Fruit fly (Drosophila melanogaster) whole organism, embryonic: ENCODE results near the gene CG5188.

Experiments
- Awh ChIP-seq: fragments of 200-800 bp; sonication (Bioruptor generic); IDR thresholded peaks from 2 replicates; pipeline ENCODE4, ENCODE4 v1.3.6; 2022; ENCODE audit warnings: missing biosample characterization, missing genetic modification characterization
- B-H2 ChIP-seq: fragments of 200-800 bp; sonication (Bioruptor generic); optimal IDR thresholded peaks from 2 replicates; lab custom pipeline; 2018; ENCODE audit warnings: missing biosample characterization, mild to moderate bottlenecking, missing genetic modification characterization
- CG12219 ChIP-seq: fragments of 200-800 bp; sonication (Bioruptor generic); optimal IDR thresholded peaks from 3 replicates; lab custom pipeline; 2018; ENCODE audit warnings: missing biosample characterization, mild to moderate bottlenecking, missing genetic modification characterization
- CG12236 ChIP-seq: fragments of 200-800 bp; sonication (Bioruptor generic); optimal IDR thresholded peaks from 2 replicates; lab custom pipeline; 2016; ENCODE audit warnings: missing biosample characterization, missing genetic modification characterization
- CG13624 ChIP-seq: fragments of 200-800 bp; sonication (Bioruptor generic); optimal IDR thresholded peaks from 2 replicates; lab custom pipeline; 2016; ENCODE audit warnings: missing biosample characterization, missing genetic modification characterization
- CG14014 ChIP-seq: fragments of 200-800 bp; sonication (Bioruptor generic); IDR thresholded peaks from 2 replicates; pipeline ENCODE4 v1.3.6; 2022; ENCODE audit warnings: missing biosample characterization, missing genetic modification characterization
- CG14441 ChIP-seq: fragments of 200-800 bp; sonication (Bioruptor generic); IDR thresholded peaks from 2 replicates; pipeline ENCODE4 v1.3.6; 2022; ENCODE audit warnings: missing biosample characterization, missing genetic modification characterization
- CG14667 ChIP-seq: fragments of 200-800 bp; sonication (Bioruptor generic); IDR thresholded peaks from 2 replicates; pipeline ENCODE4 v1.3.6; 2022; ENCODE audit warnings: missing biosample characterization, missing genetic modification characterization
- CG1529 ChIP-seq: fragments of 200-800 bp; sonication (Bioruptor generic); optimal IDR thresholded peaks from 3 replicates; lab custom pipeline; 2018; ENCODE audit warnings: missing biosample characterization, missing genetic modification characterization
- CG15514 ChIP-seq: fragments of 200-800 bp; sonication (Bioruptor generic); optimal IDR thresholded peaks from 3 replicates; lab custom pipeline; 2017; ENCODE audit warnings: missing biosample characterization, missing genetic modification characterization, mild to moderate bottlenecking, moderate library complexity, missing genetic modification reagents
- CG18619 ChIP-seq: fragments of 200-800 bp; sonication (Bioruptor generic); optimal IDR thresholded peaks from 3 replicates; lab custom pipeline; 2017; ENCODE audit warnings: missing biosample characterization, mild to moderate bottlenecking, missing genetic modification characterization
- CG2875 ChIP-seq: fragments of 200-800 bp; sonication (Bioruptor generic); optimal IDR thresholded peaks from 2 replicates; lab custom pipeline; 2017; ENCODE audit warnings: missing biosample characterization, mild to moderate bottlenecking, missing genetic modification characterization, missing genetic modification reagents
- CG30403 ChIP-seq: fragments of 200-800 bp; sonication (Bioruptor generic); optimal IDR thresholded peaks from 3 replicates; lab custom pipeline; 2016; ENCODE audit warnings: missing biosample characterization, missing genetic modification characterization
- CG31224 ChIP-seq: fragments of 200-800 bp; sonication (Bioruptor generic); IDR thresholded peaks from 2 replicates; pipeline ENCODE4 v1.3.6; 2022; ENCODE audit warnings: missing biosample characterization, missing genetic modification characterization
- CG3163 ChIP-seq: fragments of 200-800 bp; sonication (Bioruptor generic); optimal IDR thresholded peaks from 3 replicates; lab custom pipeline; 2016; ENCODE audit warnings: missing biosample characterization, missing genetic modification characterization
- CG33557 ChIP-seq: fragments of 200-800 bp; sonication (Bioruptor generic); optimal IDR thresholded peaks from 2 replicates; lab custom pipeline; 2019; ENCODE audit warnings: missing biosample characterization, mild to moderate bottlenecking, missing genetic modification characterization, moderate library complexity
- CG34376 ChIP-seq: fragments of 200-800 bp; sonication (Bioruptor generic); optimal IDR thresholded peaks from 2 replicates; lab custom pipeline; 2018; ENCODE audit warnings: missing biosample characterization, mild to moderate bottlenecking, missing genetic modification characterization
- CG5953 ChIP-seq: fragments of 200-800 bp; sonication (Bioruptor generic); IDR thresholded peaks from 2 replicates; pipeline ENCODE4 v1.3.6; 2022; ENCODE audit warnings: missing biosample characterization, missing genetic modification characterization
- CG9727 ChIP-seq: fragments of 200-800 bp; sonication (Bioruptor generic); optimal IDR thresholded peaks from 3 replicates; lab custom pipeline; 2017; ENCODE audit warnings: missing biosample characterization, mild to moderate bottlenecking, missing genetic modification characterization
- CHES-1-like ChIP-seq: fragments of 200-800 bp; sonication (Bioruptor generic); optimal IDR thresholded peaks from 2 replicates; lab custom pipeline; 2016; ENCODE audit warnings: missing biosample characterization, missing genetic modification characterization
- Dip3 ChIP-seq: fragments of 200-800 bp; sonication (Bioruptor generic); optimal IDR thresholded peaks from 3 replicates; lab custom pipeline; 2016; ENCODE audit warnings: missing biosample characterization, missing genetic modification characterization
- Doc2 ChIP-seq: fragments of 200-800 bp; sonication (Bioruptor generic); IDR thresholded peaks from 2 replicates; pipeline ENCODE4 v1.3.6; 2022; ENCODE audit warnings: missing biosample characterization, missing genetic modification characterization
- E2f2 ChIP-seq: fragments of 200-800 bp; sonication (Bioruptor generic); IDR thresholded peaks from 2 replicates; pipeline ENCODE4 v1.3.6; 2022; ENCODE audit warnings: missing biosample characterization, missing genetic modification characterization
- Fer1 ChIP-seq: fragments of 200-800 bp; sonication (Bioruptor generic); optimal IDR thresholded peaks from 2 replicates; lab custom pipeline; 2017; ENCODE audit warnings: missing biosample characterization, mild to moderate bottlenecking, missing genetic modification characterization
- Mad ChIP-seq: fragments of 200-800 bp; sonication (Bioruptor generic); optimal IDR thresholded peaks from 2 replicates; lab custom pipeline; 2016; ENCODE audit warnings: missing biosample characterization, missing genetic modification characterization
- NFAT ChIP-seq: fragments of 200-800 bp; sonication (Bioruptor generic); IDR thresholded peaks from 2 replicates; pipeline ENCODE4 v1.3.6; 2022; ENCODE audit warnings: missing biosample characterization, missing genetic modification characterization
- Nf-YC ChIP-seq: fragments of 200-800 bp; optimal IDR thresholded peaks from 3 replicates; lab custom pipeline; 2019; ENCODE audit warnings: missing biosample characterization, mild to moderate bottlenecking, missing genetic modification characterization, moderate library complexity
- Rx ChIP-seq: fragments of 200-800 bp; sonication (Bioruptor generic); IDR thresholded peaks from 2 replicates; pipeline ENCODE4 v1.3.6; 2022; ENCODE audit warnings: missing biosample characterization, missing genetic modification characterization
- Trl ChIP-seq, 3 experiments: fragments of >200 bp in 2 of 3; fragments of 200-800 bp in 1 of 3; sonication (Bioruptor generic) in 1 of 3; optimal IDR thresholded peaks; 2 replicates in 1 of 3; 3 replicates in 2 of 3; lab custom pipeline; 2016 to 2017; ENCODE audit warnings: missing biosample characterization in 1 of 3, missing genetic modification characterization in 1 of 3
- abd-A ChIP-seq: fragments of 200-800 bp; sonication (Bioruptor generic); optimal IDR thresholded peaks from 3 replicates; lab custom pipeline; 2019; ENCODE audit warnings: missing biosample characterization, mild to moderate bottlenecking, missing genetic modification characterization, moderate library complexity
- bsh ChIP-seq, 2 experiments: fragments of 200-800 bp; sonication (Bioruptor generic); optimal IDR thresholded peaks; 2 replicates each; lab custom pipeline; 2017 to 2018; ENCODE audit warnings: mild to moderate bottlenecking in 2 of 2, missing biosample characterization in 2 of 2, missing genetic modification characterization in 2 of 2, moderate library complexity in 1 of 2
- chif ChIP-seq, 2 experiments: fragments of 200-800 bp; sonication (Bioruptor generic); optimal IDR thresholded peaks; 3 replicates each; lab custom pipeline; 2016; ENCODE audit warnings: missing biosample characterization in 2 of 2, missing genetic modification characterization in 2 of 2
- ci ChIP-seq: fragments of 200-800 bp; sonication (Bioruptor generic); IDR thresholded peaks from 3 replicates; pipeline ENCODE4 v1.3.6; 2022; ENCODE audit warnings: missing biosample characterization, missing genetic modification characterization
- dm ChIP-seq: fragments of 200-800 bp; sonication (Bioruptor generic); optimal IDR thresholded peaks from 3 replicates; lab custom pipeline; 2016; ENCODE audit warnings: missing biosample characterization, missing genetic modification characterization
- en ChIP-seq: fragments of 200-800 bp; sonication (Bioruptor generic); optimal IDR thresholded peaks from 2 replicates; lab custom pipeline; 2016; ENCODE audit warnings: missing biosample characterization, missing genetic modification characterization
- eve ChIP-seq, 2 experiments: fragments of >200 bp; optimal IDR thresholded peaks; 2 replicates each; lab custom pipeline; 2017; ENCODE audit warnings: missing biosample characterization in 2 of 2, missing genetic modification characterization in 2 of 2
- exex ChIP-seq: fragments of 200-800 bp; sonication (Bioruptor generic); optimal IDR thresholded peaks from 4 replicates; lab custom pipeline; 2018; ENCODE audit warnings: missing biosample characterization, mild to moderate bottlenecking, missing genetic modification characterization, moderate library complexity
- gcm2 ChIP-seq: fragments of 200-800 bp; sonication (Bioruptor generic); optimal IDR thresholded peaks from 2 replicates; lab custom pipeline; 2016; ENCODE audit warnings: missing biosample characterization, missing genetic modification characterization
- gem ChIP-seq: fragments of 200-800 bp; sonication (Bioruptor generic); optimal IDR thresholded peaks from 2 replicates; lab custom pipeline; 2019; ENCODE audit warnings: missing biosample characterization, mild to moderate bottlenecking, missing genetic modification characterization, moderate library complexity
- nerfin-1 ChIP-seq: fragments of 200-800 bp; sonication (Bioruptor generic); optimal IDR thresholded peaks from 3 replicates; lab custom pipeline; 2019; ENCODE audit warnings: missing biosample characterization, mild to moderate bottlenecking, missing genetic modification characterization, moderate library complexity
- onecut ChIP-seq: fragments of 200-800 bp; sonication (Bioruptor generic); IDR thresholded peaks from 2 replicates; pipeline ENCODE4 v1.3.6; 2022; ENCODE audit warnings: missing biosample characterization, missing genetic modification characterization
- pum ChIP-seq: fragments of 200-800 bp; sonication (Bioruptor generic); optimal IDR thresholded peaks from 2 replicates; lab custom pipeline; 2016; ENCODE audit warnings: missing biosample characterization, missing genetic modification characterization
- ranshi ChIP-seq: fragments of 200-800 bp; sonication (Bioruptor generic); IDR thresholded peaks from 2 replicates; pipeline ENCODE4 v1.3.6; 2022; ENCODE audit warnings: missing biosample characterization, missing genetic modification characterization
- ro ChIP-seq: fragments of 200-800 bp; sonication (Bioruptor generic); IDR thresholded peaks from 2 replicates; pipeline ENCODE4 v1.3.6; 2022; ENCODE audit warnings: missing biosample characterization, missing genetic modification characterization
- sim ChIP-seq: fragments of 200-800 bp; sonication (Bioruptor generic); IDR thresholded peaks from 2 replicates; pipeline ENCODE4 v1.3.6; 2022; ENCODE audit warnings: missing biosample characterization, missing genetic modification characterization
- slp2 ChIP-seq: fragments of 200-800 bp; sonication (Bioruptor generic); optimal IDR thresholded peaks from 2 replicates; lab custom pipeline; 2016; ENCODE audit warnings: missing biosample characterization, missing genetic modification characterization
- tll ChIP-seq, 2 experiments: fragments of 200-800 bp in 1 of 2; fragments of >200 bp in 1 of 2; sonication (Bioruptor generic) in 1 of 2; optimal IDR thresholded peaks; 2 replicates each; lab custom pipeline; 2017 to 2019; ENCODE audit warnings: missing biosample characterization in 2 of 2, missing genetic modification characterization in 2 of 2, mild to moderate bottlenecking in 1 of 2, moderate library complexity in 1 of 2
- vfl ChIP-seq: fragments of 200-800 bp; sonication (Bioruptor generic); optimal IDR thresholded peaks from 2 replicates; lab custom pipeline; 2016; ENCODE audit warnings: missing biosample characterization, missing genetic modification characterization
- zfh1 ChIP-seq: fragments of 200-800 bp; sonication (Bioruptor generic); IDR thresholded peaks from 3 replicates; pipeline ENCODE4 v1.3.6; 2022; ENCODE audit warnings: missing biosample characterization, missing genetic modification characterization

Gene CG5188

dm6 chr2L:10430802-10431476 lies 2.3 kb downstream of the CG5188 start, which contains the start of the genes Bug22 and TfIIB (continued):
- peak; percentile 41 for TF ChIP-seq CG34376 (GFP tag; lab: Kevin White, UChicago)
- TF ChIP-seq CG9727 (GFP tag; lab: Kevin White, UChicago): peak; percentile 72
- TF ChIP-seq chif (GFP tag; optimal IDR thresholded peaks at IDR 0.05; lab: Kevin White, UChicago): peak; percentile 35 to 41
- TF ChIP-seq slp2 (GFP tag; lab: Kevin White, UChicago): peak; percentile 57
- TF ChIP-seq pum (GFP tag; lab: Kevin White, UChicago): peak; percentile 46
- TF ChIP-seq zfh1: peak; percentile 78
- TF ChIP-seq onecut: peak; percentile 63
- TF ChIP-seq Rx (GFP tag; lab: Robert Waterston, UW): peak; percentile 40
- TF ChIP-seq CG2875 (GFP tag; lab: Kevin White, UChicago): no peak
- TF ChIP-seq E2f2 (GFP tag; lab: Robert Waterston, UW): peak; percentile 41; the same call in 1 of the 2 replicates
- 0 out of 2 replicates have a peak, but pooled peaks have one; percentile 64 for TF ChIP-seq ranshi (GFP tag; lab: Robert Waterston, UW)
- peak; percentile 70 for TF ChIP-seq Dip3 (GFP tag; lab: Kevin White, UChicago)
- TF ChIP-seq ro (GFP tag; lab: Robert Waterston, UW): no peak
- no peak for TF ChIP-seq Trl (optimal IDR thresholded peaks at IDR 0.05; lab: Kevin White, UChicago)
- TF ChIP-seq Trl (GFP tag; optimal IDR thresholded peaks at IDR 0.05; lab: Kevin White, UChicago): peak; percentile 54
- no peak for TF ChIP-seq gcm2 (GFP tag; lab: Kevin White, UChicago)
- TF ChIP-seq CG3163 (GFP tag; lab: Kevin White, UChicago): peak; percentile 5
- TF ChIP-seq CG12219: peak; percentile 28
- TF ChIP-seq CG15514 (GFP tag; lab: Kevin White, UChicago): peak; percentile 71
- TF ChIP-seq Awh (GFP tag; lab: Robert Waterston, UW): 0 out of 2 replicates have a peak, but pooled peaks have one; percentile 37
- peak; percentile 62 for TF ChIP-seq CG13624 (GFP tag; lab: Kevin White, UChicago)
- TF ChIP-seq abd-A (tag; lab: Kevin White, UChicago): no peak
- TF ChIP-seq CG12236: peak; percentile 41
- peak; percentile 71 for TF ChIP-seq CG14014 (GFP tag; lab: Robert Waterston, UW)
- peak; percentile 43 for TF ChIP-seq nerfin-1 (tag; lab: Kevin White, UChicago)
- TF ChIP-seq CG14441 (GFP tag; lab: Robert Waterston, UW): peak; percentile 70
- peak; percentile 88 for TF ChIP-seq CG30403 (GFP tag; lab: Kevin White, UChicago)
- no peak for TF ChIP-seq eve (GFP tag; optimal IDR thresholded peaks at IDR 0.05; lab: Kevin White, UChicago)
- TF ChIP-seq dm: peak; percentile 74
- TF ChIP-seq Fer1 (GFP tag; lab: Kevin White, UChicago): peak; percentile 47
- TF ChIP-seq gem: peak; percentile 85
- no peak for TF ChIP-seq CG5953
- TF ChIP-seq NFAT (GFP tag; lab: Robert Waterston, UW): peak; percentile 76; the same call in 1 of the 2 replicates
- TF ChIP-seq en (GFP tag; lab: Kevin White, UChicago): no peak
- TF ChIP-seq CG1529 (GFP tag; lab: Kevin White, UChicago): peak; percentile 6
- peak; percentile 62 for TF ChIP-seq CG14667
- no peak for TF ChIP-seq Doc2
- peak; percentile 35 for TF ChIP-seq CG18619 (GFP tag; lab: Kevin White, UChicago)
- TF ChIP-seq tll (GFP tag; optimal IDR thresholded peaks at IDR 0.05; lab: Kevin White, UChicago): peak in 1 of 2 experiments; percentile 50
- peak; percentile 71 for TF ChIP-seq Mad
- TF ChIP-seq bsh (GFP tag; optimal IDR thresholded peaks at IDR 0.05; lab: Kevin White, UChicago): peak in 1 of 2 experiments; percentile 56
- peak; percentile 81 for TF ChIP-seq CHES-1-like
- peak; percentile 68 for TF ChIP-seq vfl (GFP tag; lab: Kevin White, UChicago)
- TF ChIP-seq Nf-YC (tag; lab: Kevin White, UChicago): peak; percentile 75
- no peak for TF ChIP-seq sim (GFP tag; lab: Robert Waterston, UW)
- TF ChIP-seq CG31224 (GFP tag; lab: Robert Waterston, UW): peak; percentile 38; the same call in 1 of the 2 replicates
- TF ChIP-seq ci (GFP tag; lab: Robert Waterston, UW): peak; percentile 88
- TF ChIP-seq B-H2: peak; percentile 76
- TF ChIP-seq CG33557 (GFP tag; lab: Kevin White, UChicago): peak; percentile 26
- peak; percentile 13 for TF ChIP-seq exex (tag; lab: Kevin White, UChicago)
